Worm (Caenorhabditis elegans) whole organism, late embryonic: Measurements from ENCODE around the gene lin-8.

ENCODE experiments used
- ama-1 ChIP-seq: fragments of 150-350 bp; optimal IDR thresholded peaks from 2 replicates; lab custom pipeline; 2014
- lin-11 ChIP-seq: fragments of 200-800 bp; sonication (Bioruptor generic); optimal IDR thresholded peaks from 2 replicates; lab custom pipeline; 2018; ENCODE audit warnings: mild to moderate bottlenecking, missing genetic modification characterization, missing compliant biosample characterization
- pha-2 ChIP-seq: sonication (generic microtip); optimal IDR thresholded peaks from 2 replicates; lab custom pipeline; 2017; ENCODE audit warnings: mild to moderate bottlenecking, missing genetic modification characterization, missing compliant biosample characterization
- pqm-1 ChIP-seq: sonication (generic microtip); optimal IDR thresholded peaks from 2 replicates; lab custom pipeline; 2016; ENCODE audit warnings: missing genetic modification characterization, missing compliant biosample characterization

- TF ChIP-seq lin-11 (no peak), pha-2 (tag; lab: Kevin White, UChicago) (no peak), ama-1 (lab: Kevin White, UChicago) (no peak), pqm-1 (tag; lab: Kevin White, UChicago) (no peak)
Observed at ce11 chrII:3043358-3043757, 13.3 kb upstream of the lin-8 start, which contains the start of gene B0454.8.
